Worm (Caenorhabditis elegans): ENCODE results near the gene F29G9.1.

- no peak for TF ChIP-seq egl-27 (tag; optimal IDR thresholded peaks at IDR 0.05)
- TF ChIP-seq rbr-2 (tag; optimal IDR thresholded peaks at IDR 0.05) = no peak
- TF ChIP-seq nhr-237 (tag; optimal IDR thresholded peaks at IDR 0.05) = no peak
- no peak for TF ChIP-seq hmg-1.1 (GFP tag; IDR thresholded peaks at IDR 0.05)
- TF ChIP-seq nhr-25 (tag; optimal IDR thresholded peaks at IDR 0.05; ENCODE audit: borderline replicate concordance, insufficient read depth) = no peak
- no peak for TF ChIP-seq nhr-76 (tag; optimal IDR thresholded peaks at IDR 0.05)
- TF ChIP-seq unc-130 (GFP tag; optimal IDR thresholded peaks at IDR 0.05) = no peak
- no peak for TF ChIP-seq nhr-77 (tag; optimal IDR thresholded peaks at IDR 0.05)
- no peak for TF ChIP-seq F26F4.8 (GFP tag; conservative IDR thresholded peaks at IDR 0.05)
- no peak for TF ChIP-seq lin-15B (tag; optimal IDR thresholded peaks at IDR 0.05)
- no peak for TF ChIP-seq pha-4 (GFP tag; IDR thresholded peaks at IDR 0.05)
- no peak for TF ChIP-seq pha-4 (tag; optimal IDR thresholded peaks at IDR 0.05)
- no peak for TF ChIP-seq aly-2 (tag; optimal IDR thresholded peaks at IDR 0.05)
- no peak for TF ChIP-seq zip-11 (GFP tag; IDR thresholded peaks at IDR 0.05)
- TF ChIP-seq ama-1 (optimal IDR thresholded peaks at IDR 0.05) = no peak
These were observed 31.0 kb upstream of the F29G9.1 start for ce11 chrV:6007927-6008326.
